Fruit fly (Drosophila melanogaster) whole organism, embryonic: ENCODE results near the gene sicily.

Experiments used
- B-H1 ChIP-seq: fragments of 200-800 bp; sonication (Bioruptor generic); IDR thresholded peaks from 3 replicates; pipeline ENCODE4 v1.3.6; 2022; ENCODE audit warnings: missing biosample characterization, missing genetic modification characterization
- Bgb ChIP-seq: fragments of 200-800 bp; sonication (Bioruptor generic); IDR thresholded peaks from 2 replicates; pipeline ENCODE4 v1.3.6; 2022; ENCODE audit warnings: missing biosample characterization, missing genetic modification characterization; ENCODE audit not compliant: partially characterized antibody
- CG10366 ChIP-seq: fragments of 200-800 bp; sonication (Bioruptor generic); IDR thresholded peaks from 2 replicates; pipeline ENCODE4 v1.3.6; 2022; ENCODE audit warnings: missing biosample characterization, missing genetic modification characterization
- CG10431 ChIP-seq: fragments of 200-800 bp; sonication (Bioruptor generic); optimal IDR thresholded peaks from 3 replicates; lab custom pipeline; 2018; ENCODE audit warnings: missing biosample characterization, mild to moderate bottlenecking, missing genetic modification characterization
- CG10543 ChIP-seq: fragments of 200-800 bp; sonication (Bioruptor generic); optimal IDR thresholded peaks from 3 replicates; lab custom pipeline; 2017; ENCODE audit warnings: missing biosample characterization, mild to moderate bottlenecking, missing genetic modification characterization, moderate library complexity
- CG11093 ChIP-seq: fragments of 200-800 bp; sonication (Bioruptor generic); IDR thresholded peaks from 3 replicates; pipeline ENCODE4 v1.3.6; 2022; ENCODE audit warnings: missing biosample characterization, missing genetic modification characterization
- CG11696 ChIP-seq: fragments of 200-800 bp; sonication (Bioruptor generic); IDR thresholded peaks from 2 replicates; pipeline ENCODE4 v1.3.6; 2022; ENCODE audit warnings: missing biosample characterization, missing genetic modification characterization
- CG12391 ChIP-seq: fragments of 200-800 bp; sonication (Bioruptor generic); optimal IDR thresholded peaks from 3 replicates; lab custom pipeline; 2018; ENCODE audit warnings: missing biosample characterization, mild to moderate bottlenecking, missing genetic modification characterization, moderate library complexity
- CG12769 ChIP-seq: fragments of 200-800 bp; sonication (Bioruptor generic); optimal IDR thresholded peaks from 2 replicates; lab custom pipeline; 2019; ENCODE audit warnings: missing biosample characterization, mild to moderate bottlenecking, missing genetic modification characterization, moderate library complexity
- CG13296 ChIP-seq: fragments of 200-800 bp; sonication (Bioruptor generic); optimal IDR thresholded peaks from 3 replicates; lab custom pipeline; 2018; ENCODE audit warnings: missing biosample characterization, mild to moderate bottlenecking, missing genetic modification characterization
- CG14014 ChIP-seq: fragments of 200-800 bp; sonication (Bioruptor generic); IDR thresholded peaks from 2 replicates; pipeline ENCODE4 v1.3.6; 2022; ENCODE audit warnings: missing biosample characterization, missing genetic modification characterization
- CG1529 ChIP-seq: fragments of 200-800 bp; sonication (Bioruptor generic); optimal IDR thresholded peaks from 3 replicates; lab custom pipeline; 2018; ENCODE audit warnings: missing biosample characterization, missing genetic modification characterization
- CG15479 ChIP-seq: fragments of 200-800 bp; sonication (Bioruptor generic); optimal IDR thresholded peaks from 3 replicates; lab custom pipeline; 2019; ENCODE audit warnings: missing biosample characterization, mild to moderate bottlenecking, missing genetic modification characterization, moderate library complexity
- CG17612 ChIP-seq: fragments of 200-800 bp; sonication (Bioruptor generic); IDR thresholded peaks from 2 replicates; pipeline ENCODE4 v1.3.6; 2022; ENCODE audit warnings: missing biosample characterization, missing genetic modification characterization
- CG2116 ChIP-seq: fragments of 200-800 bp; sonication (Bioruptor generic); optimal IDR thresholded peaks from 3 replicates; lab custom pipeline; 2018; ENCODE audit warnings: missing biosample characterization, mild to moderate bottlenecking, missing genetic modification characterization
- CG2875 ChIP-seq: fragments of 200-800 bp; sonication (Bioruptor generic); optimal IDR thresholded peaks from 2 replicates; lab custom pipeline; 2017; ENCODE audit warnings: missing biosample characterization, mild to moderate bottlenecking, missing genetic modification characterization, missing genetic modification reagents
- CG4404 ChIP-seq: fragments of 200-800 bp; sonication (Bioruptor generic); IDR thresholded peaks from 2 replicates; pipeline ENCODE4 v1.3.6; 2022; ENCODE audit warnings: missing biosample characterization, missing genetic modification characterization
- CG7745 ChIP-seq: fragments of 200-800 bp; sonication (Bioruptor generic); optimal IDR thresholded peaks from 2 replicates; lab custom pipeline; 2018; ENCODE audit warnings: missing biosample characterization, mild to moderate bottlenecking, missing genetic modification characterization, moderate library complexity
- CG7839 ChIP-seq: fragments of 200-800 bp; sonication (Bioruptor generic); optimal IDR thresholded peaks from 3 replicates; lab custom pipeline; 2018; ENCODE audit warnings: missing biosample characterization, mild to moderate bottlenecking, missing genetic modification characterization, moderate library complexity
- CG9215 ChIP-seq: fragments of 200-800 bp; sonication (Bioruptor generic); IDR thresholded peaks from 2 replicates; pipeline ENCODE4 v1.3.6; 2022; ENCODE audit warnings: missing biosample characterization, missing genetic modification characterization
- CG9609 ChIP-seq: fragments of 200-800 bp; sonication (Bioruptor generic); optimal IDR thresholded peaks from 3 replicates; lab custom pipeline; 2016; ENCODE audit warnings: missing biosample characterization, missing genetic modification characterization
- Fer1 ChIP-seq: fragments of 200-800 bp; sonication (Bioruptor generic); optimal IDR thresholded peaks from 2 replicates; lab custom pipeline; 2017; ENCODE audit warnings: missing biosample characterization, mild to moderate bottlenecking, missing genetic modification characterization
- Jarid2 ChIP-seq: fragments of 200-800 bp; sonication (Bioruptor generic); optimal IDR thresholded peaks from 3 replicates; lab custom pipeline; 2017; ENCODE audit warnings: mild to moderate bottlenecking, missing biosample characterization, missing genetic modification reagents, missing genetic modification characterization
- Kr ChIP-seq: fragments of 200-800 bp; sonication (Bioruptor generic); optimal IDR thresholded peaks from 2 replicates; lab custom pipeline; 2017; ENCODE audit warnings: missing biosample characterization, mild to moderate bottlenecking, missing genetic modification characterization
- Med ChIP-seq: fragments of 200-800 bp; sonication (Bioruptor generic); peaks from one replicate; lab custom pipeline; 2016; ENCODE audit warnings: missing biosample characterization, missing genetic modification characterization, mild to moderate bottlenecking, inconsistent platforms, moderate library complexity
- NC2α ChIP-seq: fragments of 200-800 bp; sonication (Bioruptor generic); optimal IDR thresholded peaks from 2 replicates; lab custom pipeline; 2016; ENCODE audit warnings: missing biosample characterization, missing genetic modification characterization
- Usf ChIP-seq: fragments of 200-800 bp; sonication (Bioruptor generic); optimal IDR thresholded peaks from 2 replicates; lab custom pipeline; 2017; ENCODE audit warnings: missing genotype, missing biosample characterization, missing genetic modification characterization
- YL-1 ChIP-seq: fragments of 200-800 bp; sonication (Bioruptor generic); optimal IDR thresholded peaks from 3 replicates; lab custom pipeline; 2017; ENCODE audit warnings: missing biosample characterization, mild to moderate bottlenecking, missing genetic modification characterization
- ap ChIP-seq: fragments of 200-800 bp; sonication (Bioruptor generic); IDR thresholded peaks from 2 replicates; pipeline ENCODE4 v1.3.6; 2022; ENCODE audit warnings: missing biosample characterization, missing genetic modification characterization
- ase ChIP-seq: fragments of 200-800 bp; sonication (Bioruptor generic); IDR thresholded peaks from 3 replicates; pipeline ENCODE4 v1.3.6; 2022; ENCODE audit warnings: missing biosample characterization, missing genetic modification characterization
- ash1 ChIP-seq: fragments of 200-800 bp; sonication (Bioruptor generic); optimal IDR thresholded peaks from 2 replicates; lab custom pipeline; 2018; ENCODE audit warnings: missing biosample characterization, mild to moderate bottlenecking, missing genetic modification characterization
- bbx ChIP-seq: fragments of 200-800 bp; sonication (Bioruptor generic); IDR thresholded peaks from 2 replicates; pipeline ENCODE4 v1.3.6; 2022; ENCODE audit warnings: missing biosample characterization, missing genetic modification characterization; ENCODE audit not compliant: partially characterized antibody
- chn ChIP-seq: fragments of 200-800 bp; sonication (Bioruptor generic); optimal IDR thresholded peaks from 2 replicates; lab custom pipeline; 2016; ENCODE audit warnings: missing biosample characterization, missing genetic modification characterization
- ewg ChIP-seq: fragments of 200-800 bp; sonication (Bioruptor generic); optimal IDR thresholded peaks from 3 replicates; lab custom pipeline; 2017; ENCODE audit warnings: mild to moderate bottlenecking, missing biosample characterization, missing genetic modification reagents, missing genetic modification characterization
- gt ChIP-seq: fragments of 200-800 bp; sonication (Bioruptor generic); IDR thresholded peaks from 2 replicates; pipeline ENCODE4 v1.3.6; 2022; ENCODE audit warnings: missing biosample characterization, missing genetic modification characterization
- hkb ChIP-seq, 2 experiments: fragments of 200-800 bp in 1 of 2; fragments of >200 bp in 1 of 2; sonication (Bioruptor generic) in 1 of 2; IDR thresholded peaks in 1 of 2; optimal IDR thresholded peaks in 1 of 2; 2 replicates each; pipeline versions ENCODE4 v1.3.6 to Lab custom; 2017 to 2022; ENCODE audit warnings: missing biosample characterization in 1 of 2, missing genetic modification characterization in 1 of 2
- lola ChIP-seq, 3 experiments: fragments of >200 bp in 2 of 3; fragments of 200-800 bp in 1 of 3; sonication (Bioruptor generic) in 1 of 3; optimal IDR thresholded peaks; 2 replicates each; lab custom pipeline; 2017 to 2019; ENCODE audit warnings: missing biosample characterization in 3 of 3, missing genetic modification characterization in 3 of 3, mild to moderate bottlenecking in 1 of 3, moderate library complexity in 1 of 3
- nom ChIP-seq: fragments of 200-800 bp; sonication (Bioruptor generic); optimal IDR thresholded peaks from 2 replicates; lab custom pipeline; 2017; ENCODE audit warnings: missing biosample characterization, missing genetic modification characterization, mild to moderate bottlenecking, moderate library complexity, missing genetic modification reagents
- row ChIP-seq: fragments of 200-800 bp; sonication (Bioruptor generic); IDR thresholded peaks from 3 replicates; pipeline ENCODE4 v1.3.6; 2022; ENCODE audit warnings: missing biosample characterization, missing genetic modification characterization
- scrt ChIP-seq: fragments of 200-800 bp; sonication (Bioruptor generic); optimal IDR thresholded peaks from 2 replicates; lab custom pipeline; 2018; ENCODE audit warnings: missing biosample characterization, mild to moderate bottlenecking, missing genetic modification characterization, moderate library complexity
- sd ChIP-seq: fragments of 200-800 bp; sonication (Bioruptor generic); optimal IDR thresholded peaks from 3 replicates; lab custom pipeline; 2018; ENCODE audit warnings: missing biosample characterization, mild to moderate bottlenecking, missing genetic modification characterization, moderate library complexity
- sqz ChIP-seq: fragments of 200-800 bp; sonication (Bioruptor generic); optimal IDR thresholded peaks from 3 replicates; lab custom pipeline; 2018; ENCODE audit warnings: missing biosample characterization, mild to moderate bottlenecking, missing genetic modification characterization
- tgo ChIP-seq: fragments of 200-800 bp; sonication (Bioruptor generic); IDR thresholded peaks from 3 replicates; pipeline ENCODE4 v1.3.6; 2022; ENCODE audit warnings: missing biosample characterization, missing genetic modification characterization
- tin ChIP-seq: fragments of 200-800 bp; sonication (Bioruptor generic); optimal IDR thresholded peaks from 3 replicates; lab custom pipeline; 2016; ENCODE audit warnings: missing biosample characterization, missing genetic modification characterization
- vvl ChIP-seq: fragments of 200-800 bp; sonication (Bioruptor generic); IDR thresholded peaks from 2 replicates; pipeline ENCODE4 v1.3.6; 2022; ENCODE audit warnings: missing biosample characterization, missing genetic modification characterization
- z ChIP-seq: fragments of 200-800 bp; sonication (Bioruptor generic); IDR thresholded peaks from 3 replicates; pipeline ENCODE4 v1.3.6; 2022; ENCODE audit warnings: missing biosample characterization, missing genetic modification characterization
- zen ChIP-seq: fragments of 200-800 bp; sonication (Bioruptor generic); optimal IDR thresholded peaks from 3 replicates; lab custom pipeline; 2018; ENCODE audit warnings: missing biosample characterization, mild to moderate bottlenecking, missing genetic modification characterization, moderate library complexity

Gene sicily

DNA sequence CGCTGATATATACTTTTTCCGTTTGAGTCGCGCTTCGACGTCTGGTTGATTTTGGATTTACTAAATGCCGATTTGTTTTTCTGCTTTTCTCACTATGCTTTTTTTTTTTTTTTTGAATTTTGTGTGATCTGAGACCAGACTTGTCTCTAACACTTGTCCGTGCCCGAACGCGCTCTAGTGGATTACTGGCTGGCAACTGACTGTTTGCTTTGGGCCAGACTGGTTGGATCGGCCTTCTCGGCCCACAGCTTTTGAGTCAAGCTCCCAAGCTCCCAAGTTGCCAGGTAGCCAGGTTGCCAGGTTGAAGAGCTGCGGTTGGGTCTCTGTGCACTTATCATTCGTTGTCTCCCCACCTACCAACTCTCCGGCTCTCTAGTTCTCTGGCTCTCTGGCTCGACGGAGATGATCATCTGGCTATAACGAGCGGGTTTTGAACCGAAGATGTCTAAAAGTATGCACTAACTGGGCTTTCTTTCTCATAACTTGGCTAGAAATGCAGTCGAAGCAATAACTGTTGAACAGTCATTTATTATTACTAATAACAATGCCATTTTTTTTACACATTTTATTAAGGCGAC is 25.6 kb downstream of the sicily start, which contains the start of gene pot (continued):
- TF ChIP-seq CG17612 (GFP tag; lab: Robert Waterston, UW) (peak; percentile 84), Kr (GFP tag; lab: Kevin White, UChicago) (no peak), CG9609 (no peak), gt (GFP tag; lab: Robert Waterston, UW) (no peak), CG10366 (no peak), sd (tag; lab: Kevin White, UChicago) (no peak), CG1529 (no peak), CG13296 (no peak), tin (no peak), CG9215 (GFP tag; lab: Robert Waterston, UW) (no peak), row (peak; percentile 22; the same call in 1 of the 3 replicates), CG14014 (no peak), B-H1 (GFP tag; lab: Robert Waterston, UW) (no peak), CG7839 (tag; lab: Kevin White, UChicago) (no peak), CG10543 (GFP tag; lab: Kevin White, UChicago) (peak; percentile 8), scrt (GFP tag; lab: Kevin White, UChicago) (no peak), CG12391 (tag; lab: Kevin White, UChicago) (no peak), ewg (GFP tag; lab: Kevin White, UChicago) (no peak), ash1 (no peak), ap (GFP tag; lab: Robert Waterston, UW) (no peak), hkb (optimal IDR thresholded peaks at IDR 0.05; lab: Kevin White, UChicago) (no peak), hkb (GFP tag; IDR thresholded peaks at IDR 0.05; lab: Robert Waterston, UW) (0 out of 2 replicates have a peak, but pooled peaks have one; percentile 21), CG2116 (GFP tag; lab: Kevin White, UChicago) (no peak), nom (GFP tag; lab: Kevin White, UChicago) (peak; percentile 7), CG12769 (peak; percentile 46), chn (GFP tag; lab: Kevin White, UChicago) (no peak), CG11696 (GFP tag; lab: Robert Waterston, UW) (no peak), CG4404 (GFP tag; lab: Robert Waterston, UW) (no peak), Usf (GFP tag; lab: Kevin White, UChicago) (no peak), zen (no peak), YL-1 (GFP tag; lab: Kevin White, UChicago) (no peak), tgo (GFP tag; lab: Robert Waterston, UW) (no peak), sqz (GFP tag; lab: Kevin White, UChicago) (peak; percentile 26), ase (GFP tag; lab: Robert Waterston, UW) (no peak), bbx (no peak), CG2875 (GFP tag; lab: Kevin White, UChicago) (no peak), vvl (GFP tag; lab: Robert Waterston, UW) (peak; percentile 34; the same call in 1 of the 2 replicates), Jarid2 (GFP tag; lab: Kevin White, UChicago) (peak; percentile 39), CG11093 (GFP tag; lab: Robert Waterston, UW) (no peak), NC2α (no peak), Bgb (GFP tag; lab: Robert Waterston, UW) (0 out of 2 replicates have a peak, but pooled peaks have one; percentile 14), Fer1 (GFP tag; lab: Kevin White, UChicago) (no peak), CG10431 (GFP tag; lab: Kevin White, UChicago) (no peak), z (0 out of 3 replicates have a peak, but pooled peaks have one; percentile 18), CG15479 (GFP tag; lab: Kevin White, UChicago) (no peak), CG7745 (tag; lab: Kevin White, UChicago) (no peak), lola (GFP tag; optimal IDR thresholded peaks at IDR 0.05; lab: Kevin White, UChicago) (no peak), Med (GFP tag; lab: Kevin White, UChicago) (peak; percentile 55)
